Worm (Caenorhabditis elegans) whole organism, L4 larva: ENCODE data around the gene nol-10.

Experiments used
- F37D6.2 ChIP-seq: sonication (generic microtip); optimal IDR thresholded peaks from 2 replicates; lab custom pipeline; 2016; ENCODE audit warnings: mild to moderate bottlenecking, missing genetic modification characterization, missing compliant biosample characterization
- F49E8.2 ChIP-seq: sonication (generic microtip); optimal IDR thresholded peaks from 2 replicates; lab custom pipeline; 2016; ENCODE audit warnings: missing compliant biosample characterization, mild to moderate bottlenecking, missing genetic modification characterization, borderline replicate concordance
- R02D3.7 ChIP-seq: fragments of 150-350 bp; sonication (generic microtip); optimal IDR thresholded peaks from 3 replicates; lab custom pipeline; 2014; ENCODE audit warnings: missing biosample characterization, missing genetic modification characterization
- Y105C5A.15 ChIP-seq: fragments of 200-800 bp; sonication (Bioruptor generic); IDR thresholded peaks from 2 replicates; pipeline ENCODE4 v1.3.6; 2022; ENCODE audit warnings: missing genetic modification characterization, missing compliant biosample characterization
- Y48G9A.11 ChIP-seq: fragments of 200-800 bp; sonication (Bioruptor generic); IDR thresholded peaks from 2 replicates; pipeline ENCODE4 v1.3.6; 2022; ENCODE audit warnings: missing genetic modification reagents, missing genetic modification characterization, missing compliant biosample characterization
- Y75B8A.6 ChIP-seq: fragments of 200-800 bp; sonication (Bioruptor generic); IDR thresholded peaks from 2 replicates; pipeline ENCODE4 v1.3.6; 2022; ENCODE audit warnings: missing genetic modification reagents, missing genetic modification characterization, missing compliant biosample characterization
- ZK546.5 ChIP-seq, 2 experiments: sonication (generic microtip); optimal IDR thresholded peaks; 2 replicates each; lab custom pipeline; 2017; ENCODE audit warnings: missing biosample characterization in 2 of 2, missing genetic modification characterization in 2 of 2
- aly-2 ChIP-seq: sonication (generic microtip); optimal IDR thresholded peaks from 2 replicates; lab custom pipeline; 2018; ENCODE audit warnings: missing biosample characterization, missing genetic modification characterization
- attf-4 ChIP-seq: sonication (generic microtip); optimal IDR thresholded peaks from 3 replicates; lab custom pipeline; 2017; ENCODE audit warnings: missing biosample characterization, missing genetic modification characterization
- ceh-28 ChIP-seq: fragments of 150-350 bp; optimal IDR thresholded peaks from 2 replicates; lab custom pipeline; 2014; ENCODE audit warnings: missing biosample characterization, missing genetic modification reagents, missing genetic modification characterization
- ceh-44 ChIP-seq: fragments of 200-800 bp; sonication (Bioruptor generic); IDR thresholded peaks from 2 replicates; pipeline ENCODE4 v1.3.6; 2022; ENCODE audit warnings: missing genetic modification reagents, missing genetic modification characterization, missing compliant biosample characterization
- ces-1 ChIP-seq: fragments of 150-350 bp; sonication (generic microtip); optimal IDR thresholded peaks from 4 replicates; lab custom pipeline; 2014; ENCODE audit warnings: missing biosample characterization, missing genetic modification reagents, missing genetic modification characterization
- daf-16 ChIP-seq, 3 experiments: sonication (generic microtip); optimal IDR thresholded peaks; 2 replicates each; lab custom pipeline; 2016 to 2017; ENCODE audit warnings: missing genetic modification characterization in 3 of 3, missing genetic modification reagents in 3 of 3, mild to moderate bottlenecking in 2 of 3, missing compliant biosample characterization in 2 of 3, missing biosample characterization in 1 of 3, moderate library complexity in 1 of 3
- daf-19 ChIP-seq: fragments of 200-800 bp; sonication (Bioruptor generic); conservative IDR thresholded peaks from 2 replicates; pipeline ENCODE4 v1.3.6; 2022; ENCODE audit warnings: missing genetic modification characterization, missing compliant biosample characterization
- daf-8 ChIP-seq: fragments of 200-800 bp; sonication (Bioruptor generic); IDR thresholded peaks from 2 replicates; pipeline ENCODE4 v1.3.6; 2022; ENCODE audit warnings: missing genetic modification characterization, missing compliant biosample characterization
- dmd-6 ChIP-seq: fragments of 200-800 bp; sonication (Bioruptor generic); IDR thresholded peaks from 2 replicates; pipeline ENCODE4 v1.3.6; 2022; ENCODE audit warnings: missing genetic modification reagents, missing genetic modification characterization, missing compliant biosample characterization
- dpl-1 ChIP-seq: fragments of 150-350 bp; optimal IDR thresholded peaks from 2 replicates; lab custom pipeline; 2014; ENCODE audit warnings: missing biosample characterization, missing genetic modification reagents, missing genetic modification characterization
- dve-1 ChIP-seq: sonication (generic microtip); optimal IDR thresholded peaks from 2 replicates; lab custom pipeline; 2017; ENCODE audit warnings: antibody characterized with exemption, mild to moderate bottlenecking, missing genetic modification characterization, missing compliant biosample characterization; ENCODE audit not compliant: insufficient read depth
- egl-27 ChIP-seq: sonication (generic microtip); optimal IDR thresholded peaks from 3 replicates; lab custom pipeline; 2017; ENCODE audit warnings: missing biosample characterization, missing genetic modification reagents, missing genetic modification characterization
- hif-1 ChIP-seq, 2 experiments: sonication (generic microtip); optimal IDR thresholded peaks; 2 replicates each; lab custom pipeline; 2016 to 2017; ENCODE audit warnings: missing compliant biosample characterization in 2 of 2, missing genetic modification characterization in 2 of 2, missing genetic modification reagents in 2 of 2, missing genotype in 2 of 2, mild to moderate bottlenecking in 1 of 2
- jun-1 ChIP-seq: fragments of 150-350 bp; optimal IDR thresholded peaks from 2 replicates; lab custom pipeline; 2014; ENCODE audit warnings: missing biosample characterization, missing genetic modification reagents, missing genetic modification characterization
- lim-7 ChIP-seq: fragments of 200-800 bp; sonication (Bioruptor generic); IDR thresholded peaks from 2 replicates; pipeline ENCODE4 v1.3.6; 2022; ENCODE audit warnings: missing genetic modification characterization, missing compliant biosample characterization
- lin-1 ChIP-seq: fragments of 200-800 bp; sonication (Bioruptor generic); IDR thresholded peaks from 2 replicates; pipeline ENCODE4 v1.3.6; 2022; ENCODE audit warnings: missing genetic modification reagents, missing genetic modification characterization, missing compliant biosample characterization
- lin-13 ChIP-seq: fragments of 150-350 bp; optimal IDR thresholded peaks from 2 replicates; lab custom pipeline; 2014; ENCODE audit warnings: missing biosample characterization, missing genetic modification reagents, missing genetic modification characterization
- lin-15B ChIP-seq: fragments of 150-350 bp; sonication (generic microtip); optimal IDR thresholded peaks from 3 replicates; lab custom pipeline; 2014; ENCODE audit warnings: missing biosample characterization, missing genetic modification characterization
- lin-29 ChIP-seq: fragments of 200-800 bp; sonication (Bioruptor generic); IDR thresholded peaks from 2 replicates; pipeline ENCODE4 v1.3.6; 2022; ENCODE audit warnings: missing genetic modification reagents, missing genetic modification characterization, missing compliant biosample characterization
- lin-39 ChIP-seq: fragments of 150-350 bp; optimal IDR thresholded peaks from 2 replicates; lab custom pipeline; 2014; ENCODE audit warnings: missing biosample characterization, missing genetic modification reagents, missing genetic modification characterization
- lsy-2 ChIP-seq, 2 experiments: fragments of 150-350 bp in 1 of 2; sonication (generic microtip) in 1 of 2; optimal IDR thresholded peaks; 2 replicates each; lab custom pipeline; 2014 to 2017; ENCODE audit warnings: missing biosample characterization in 2 of 2, missing genetic modification characterization in 2 of 2
- madf-5 ChIP-seq, 2 experiments: fragments of 200-800 bp; sonication (Bioruptor generic); IDR thresholded peaks; 2 replicates each; pipeline ENCODE4 v1.3.6; 2022; ENCODE audit warnings: missing compliant biosample characterization in 2 of 2, missing genetic modification characterization in 2 of 2
- madf-9 ChIP-seq: fragments of 200-800 bp; sonication (Bioruptor generic); conservative IDR thresholded peaks from 2 replicates; pipeline ENCODE4 v1.3.6; 2022; ENCODE audit warnings: missing genetic modification reagents, missing genetic modification characterization, missing compliant biosample characterization
- mdl-1 ChIP-seq, 2 experiments: fragments of 150-350 bp in 1 of 2; sonication (generic microtip) in 1 of 2; optimal IDR thresholded peaks; 2 replicates each; lab custom pipeline; 2014 to 2017; ENCODE audit warnings: missing biosample characterization in 2 of 2, missing genetic modification characterization in 2 of 2
- mdt-29 ChIP-seq: fragments of 200-800 bp; sonication (Bioruptor generic); IDR thresholded peaks from 2 replicates; pipeline ENCODE4 v1.3.6; 2022; ENCODE audit warnings: missing genetic modification reagents, missing genetic modification characterization, missing compliant biosample characterization
- mep-1 ChIP-seq: fragments of 150-350 bp; sonication (generic microtip); optimal IDR thresholded peaks from 3 replicates; lab custom pipeline; 2014; ENCODE audit warnings: missing biosample characterization, missing genetic modification characterization
- mes-2 ChIP-seq: sonication (generic microtip); optimal IDR thresholded peaks from 2 replicates; lab custom pipeline; 2016; ENCODE audit warnings: missing genotype, mild to moderate bottlenecking, missing genetic modification characterization, missing compliant biosample characterization; ENCODE audit not compliant: poor library complexity, severe bottlenecking
- mxl-2 ChIP-seq: fragments of 200-800 bp; sonication (Bioruptor generic); conservative IDR thresholded peaks from 2 replicates; pipeline ENCODE4 v1.3.6; 2022; ENCODE audit warnings: missing genetic modification reagents, missing genetic modification characterization, missing compliant biosample characterization
- nhr-10 ChIP-seq: fragments of 150-350 bp; optimal IDR thresholded peaks from 2 replicates; lab custom pipeline; 2014; ENCODE audit warnings: missing biosample characterization, missing genetic modification characterization
- nhr-41 ChIP-seq: fragments of 200-800 bp; sonication (Bioruptor generic); IDR thresholded peaks from 2 replicates; pipeline ENCODE4 v1.3.6; 2022; ENCODE audit warnings: missing genetic modification reagents, missing genetic modification characterization, missing compliant biosample characterization
- nhr-42 ChIP-seq: fragments of 200-800 bp; sonication (Bioruptor generic); IDR thresholded peaks from 2 replicates; pipeline ENCODE4 v1.3.6; 2022; ENCODE audit warnings: missing genetic modification characterization, missing compliant biosample characterization
- nhr-48 ChIP-seq: sonication (generic microtip); optimal IDR thresholded peaks from 2 replicates; lab custom pipeline; 2016; ENCODE audit warnings: mild to moderate bottlenecking, missing genetic modification characterization, missing compliant biosample characterization
- pqm-1 ChIP-seq: sonication (generic microtip); optimal IDR thresholded peaks from 2 replicates; lab custom pipeline; 2017; ENCODE audit warnings: missing biosample characterization, missing genetic modification characterization
- rbr-2 ChIP-seq: sonication (generic microtip); optimal IDR thresholded peaks from 2 replicates; lab custom pipeline; 2016; ENCODE audit warnings: missing genotype, missing genetic modification characterization, missing compliant biosample characterization
- saeg-2 ChIP-seq: fragments of 200-800 bp; sonication (Bioruptor generic); IDR thresholded peaks from 2 replicates; pipeline ENCODE4 v1.3.6; 2022; ENCODE audit warnings: missing genetic modification reagents, missing genetic modification characterization, missing compliant biosample characterization
- spr-1 ChIP-seq: sonication (generic microtip); optimal IDR thresholded peaks from 2 replicates; lab custom pipeline; 2016; ENCODE audit warnings: mild to moderate bottlenecking, missing genetic modification characterization, missing compliant biosample characterization
- spr-3 ChIP-seq: fragments of 200-800 bp; sonication (Bioruptor generic); optimal IDR thresholded peaks from 2 replicates; lab custom pipeline; 2018; ENCODE audit warnings: mild to moderate bottlenecking, missing genetic modification characterization, missing compliant biosample characterization
- unc-39 ChIP-seq: sonication (generic microtip); optimal IDR thresholded peaks from 2 replicates; lab custom pipeline; 2017; ENCODE audit warnings: missing biosample characterization, missing genetic modification characterization
- vab-7 ChIP-seq: fragments of 200-800 bp; sonication (Bioruptor generic); IDR thresholded peaks from 2 replicates; pipeline ENCODE4 v1.3.6; 2022; ENCODE audit warnings: missing genetic modification reagents, missing genetic modification characterization, missing compliant biosample characterization
- zfp-2 ChIP-seq: sonication (generic microtip); optimal IDR thresholded peaks from 2 replicates; lab custom pipeline; 2016; ENCODE audit warnings: mild to moderate bottlenecking, missing genetic modification characterization, missing compliant biosample characterization
- zfp-3 ChIP-seq: fragments of 200-800 bp; sonication (Bioruptor generic); conservative IDR thresholded peaks from 2 replicates; pipeline ENCODE4 v1.3.6; 2022; ENCODE audit warnings: missing genetic modification reagents, missing genetic modification characterization, missing compliant biosample characterization
- zip-11 ChIP-seq: fragments of 200-800 bp; sonication (Bioruptor generic); IDR thresholded peaks from 2 replicates; pipeline ENCODE4 v1.3.6; 2022; ENCODE audit warnings: missing genetic modification characterization, missing compliant biosample characterization
- zip-2 ChIP-seq: fragments of 150-350 bp; optimal IDR thresholded peaks from 2 replicates; lab custom pipeline; 2014; ENCODE audit warnings: missing biosample characterization, missing genetic modification characterization
- ztf-7 ChIP-seq: fragments of 150-350 bp; optimal IDR thresholded peaks from 2 replicates; lab custom pipeline; 2014; ENCODE audit warnings: missing biosample characterization, missing genetic modification characterization

The nol-10 gene

ce11 chrIV:7549844-7550243 lies 30.6 kb upstream of the nol-10 start (continued):
- TF ChIP-seq lin-29 (GFP tag; lab: Robert Waterston, UW) (no peak), mdt-29 (GFP tag; lab: Robert Waterston, UW) (no peak), F49E8.2 (tag; lab: Kevin White, UChicago) (no peak), R02D3.7 (tag; lab: Kevin White, UChicago) (no peak), attf-4 (tag; lab: Kevin White, UChicago) (no peak), ceh-44 (GFP tag; lab: Robert Waterston, UW) (no peak), mes-2 (tag; lab: Kevin White, UChicago) (peak; percentile 68), mxl-2 (GFP tag; lab: Robert Waterston, UW) (no peak), dpl-1 (GFP tag; lab: Kevin White, UChicago) (no peak), dmd-6 (peak; percentile 81), saeg-2 (no peak), Y75B8A.6 (GFP tag; lab: Robert Waterston, UW) (no peak), lin-1 (GFP tag; lab: Robert Waterston, UW) (peak; percentile 60), daf-16 (GFP tag; optimal IDR thresholded peaks at IDR 0.05; lab: Kevin White, UChicago) (no peak), daf-16 (tag; optimal IDR thresholded peaks at IDR 0.05; lab: Kevin White, UChicago) (peak; percentile 83), lin-13 (GFP tag; lab: Kevin White, UChicago) (peak; percentile 29), pqm-1 (tag; lab: Kevin White, UChicago) (peak; percentile 42), nhr-41 (GFP tag; lab: Robert Waterston, UW) (peak; percentile 65; the same call in 1 of the 2 replicates), zfp-3 (GFP tag; lab: Robert Waterston, UW) (no peak), hif-1 (tag; optimal IDR thresholded peaks at IDR 0.05; lab: Kevin White, UChicago) (peak in 1 of 2 experiments; percentile 8), aly-2 (no peak), nhr-10 (no peak), jun-1 (tag; lab: Kevin White, UChicago) (no peak), ZK546.5 (tag; optimal IDR thresholded peaks at IDR 0.05; lab: Kevin White, UChicago) (no peak), lin-39 (tag; lab: Kevin White, UChicago) (no peak), lim-7 (GFP tag; lab: Robert Waterston, UW) (no peak), Y48G9A.11 (GFP tag; lab: Robert Waterston, UW) (0 out of 2 replicates have a peak, but pooled peaks have one; percentile 21), spr-1 (no peak), Y105C5A.15 (GFP tag; lab: Robert Waterston, UW) (no peak), nhr-42 (GFP tag; lab: Robert Waterston, UW) (peak; percentile 58; the same call in 1 of the 2 replicates), zip-2 (tag; lab: Kevin White, UChicago) (no peak), rbr-2 (tag; lab: Kevin White, UChicago) (peak; percentile 2), unc-39 (no peak), ces-1 (GFP tag; lab: Kevin White, UChicago) (no peak), ztf-7 (tag; lab: Kevin White, UChicago) (no peak), mep-1 (tag; lab: Kevin White, UChicago) (peak; percentile 68), zip-11 (no peak), mdl-1 (tag; optimal IDR thresholded peaks at IDR 0.05; lab: Kevin White, UChicago) (peak in 1 of 2 experiments; percentile 6), madf-9 (GFP tag; lab: Robert Waterston, UW) (no peak), lsy-2 (tag; optimal IDR thresholded peaks at IDR 0.05; lab: Kevin White, UChicago) (peak in 1 of 2 experiments; percentile 48), lin-15B (no peak), dve-1 (tag; lab: Kevin White, UChicago) (peak; percentile 61), spr-3 (GFP tag; lab: Kevin White, UChicago) (no peak), daf-8 (GFP tag; lab: Robert Waterston, UW) (no peak), egl-27 (tag; lab: Kevin White, UChicago) (no peak), madf-5 (GFP tag; IDR thresholded peaks at IDR 0.05; lab: Robert Waterston, UW) (0 out of 4 replicates have a peak, but pooled peaks of 1 of the 2 experiments have one; percentile 70), nhr-48 (tag; lab: Kevin White, UChicago) (peak; percentile 20), vab-7 (GFP tag; lab: Robert Waterston, UW) (0 out of 2 replicates have a peak, but pooled peaks have one; percentile 23), ceh-28 (tag; lab: Kevin White, UChicago) (no peak), F37D6.2 (tag; lab: Kevin White, UChicago) (no peak), daf-19 (GFP tag; lab: Robert Waterston, UW) (no peak), zfp-2 (tag; lab: Kevin White, UChicago) (no peak)
